Fruit fly (Drosophila melanogaster): ENCODE results near the gene Pkd2.

Gene Pkd2

dm6 chr2L:12363206-12363605, 34.9 kb upstream of the Pkd2 start:
- TF ChIP-seq Sox14 (GFP tag; optimal IDR thresholded peaks at IDR 0.05) (no peak), CG34406 (GFP tag; optimal IDR thresholded peaks at IDR 0.05) (no peak), Eip78C (GFP tag) (peak; percentile 41)

DNA sequence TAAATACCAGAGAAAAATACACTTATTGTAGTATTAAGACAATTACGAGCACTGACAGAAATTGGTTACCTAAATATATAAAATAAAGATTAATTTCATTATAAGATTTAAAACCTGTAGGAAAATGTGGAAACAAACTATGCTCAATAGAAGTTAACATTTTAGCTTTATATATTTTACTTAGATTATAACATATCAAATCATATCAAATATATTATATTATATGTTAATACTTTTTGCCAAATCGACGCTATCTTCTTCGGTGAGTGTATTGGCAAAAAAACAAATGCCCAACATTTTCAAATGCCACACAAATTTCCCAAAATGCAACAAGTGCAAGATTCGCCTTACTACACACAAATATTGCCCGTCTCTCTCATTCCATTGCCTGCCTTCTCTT, 34.0 kb upstream of the Pkd2 start:
- TF ChIP-seq fd85E (GFP tag; optimal IDR thresholded peaks at IDR 0.05) (no peak), CG15336 (GFP tag; IDR thresholded peaks at IDR 0.05) (peak; percentile 73), eg (GFP tag; IDR thresholded peaks at IDR 0.05) (peak; percentile 59; the same call in 2 of the 3 replicates), CG8632 (GFP tag; optimal IDR thresholded peaks at IDR 0.05) (no peak), CG8119 (GFP tag; IDR thresholded peaks at IDR 0.05) (peak; percentile 52; the same call in 2 of the 3 replicates), CG11902 (GFP tag; optimal IDR thresholded peaks at IDR 0.05) (no peak), dsx (GFP tag; optimal IDR thresholded peaks at IDR 0.05; ENCODE audit: poor library complexity, severe bottlenecking) (no peak), CG11294 (GFP tag; IDR thresholded peaks at IDR 0.05) (peak; percentile 43; the same call in 1 of the 2 replicates), pdm3 (GFP tag; optimal IDR thresholded peaks at IDR 0.05) (no peak), CG32006 (GFP tag; optimal IDR thresholded peaks at IDR 0.05) (peak; percentile 38), ss (GFP tag; optimal IDR thresholded peaks at IDR 0.05) (no peak), CG6808 (GFP tag; optimal IDR thresholded peaks at IDR 0.05) (no peak), Gug (GFP tag; IDR thresholded peaks at IDR 0.05) (0 out of 2 replicates have a peak, but pooled peaks have one; percentile 9), svp (GFP tag) (no peak)

DNA sequence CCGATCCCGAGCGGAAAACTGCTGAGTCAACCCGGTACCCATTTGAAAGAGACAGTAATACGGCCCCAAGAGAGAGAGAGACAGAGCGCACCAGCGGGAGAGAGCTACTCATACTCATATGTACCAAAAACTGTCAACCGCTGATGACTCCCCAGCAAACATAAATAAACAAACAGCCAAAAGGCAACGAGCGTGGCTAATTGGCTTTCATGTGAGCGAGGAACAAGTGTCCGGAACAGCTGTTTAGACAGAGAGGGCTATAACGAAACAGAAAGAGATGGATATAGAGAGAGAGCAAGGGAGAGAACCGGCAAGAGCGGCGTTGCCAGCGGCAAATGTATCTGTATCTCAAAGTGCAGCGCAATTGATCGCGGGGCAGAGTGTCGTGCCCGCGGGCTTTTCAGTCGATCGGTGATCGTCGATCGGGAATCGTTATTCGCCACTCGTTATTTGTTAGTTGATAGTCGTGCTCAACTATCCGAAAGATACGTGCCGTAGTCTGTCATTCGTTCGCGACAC, 32.1 kb upstream of the Pkd2 start:
- no peak for TF ChIP-seq dac (GFP tag; optimal IDR thresholded peaks at IDR 0.05)
- no peak for TF ChIP-seq CG11762 (GFP tag; optimal IDR thresholded peaks at IDR 0.05; ENCODE audit: insufficient read depth)
- TF ChIP-seq Sox102F (GFP tag; optimal IDR thresholded peaks at IDR 0.05) = peak; percentile 17
- TF ChIP-seq CG6276 (GFP tag; optimal IDR thresholded peaks at IDR 0.05) = peak; percentile 51
- no peak; the same call in 1 of the 2 replicates for TF ChIP-seq Gug (GFP tag; IDR thresholded peaks at IDR 0.05)
- TF ChIP-seq Eip75B (GFP tag; optimal IDR thresholded peaks at IDR 0.05) = no peak
- TF ChIP-seq CG8319 (GFP tag; optimal IDR thresholded peaks at IDR 0.05) = no peak
- TF ChIP-seq CG8119 (GFP tag; IDR thresholded peaks at IDR 0.05) = peak; percentile 47; the same call in 2 of the 3 replicates
- peak; percentile 0 for TF ChIP-seq CG10669 (GFP tag; optimal IDR thresholded peaks at IDR 0.05)
- TF ChIP-seq CG31627 (GFP tag; optimal IDR thresholded peaks at IDR 0.05) = no peak
- no peak for TF ChIP-seq Hr39 (GFP tag; optimal IDR thresholded peaks at IDR 0.05)
- TF ChIP-seq Eip78C (GFP tag) = peak; percentile 68
- no peak for TF ChIP-seq CG6854 (GFP tag; optimal IDR thresholded peaks at IDR 0.05)
- TF ChIP-seq vri (GFP tag; optimal IDR thresholded peaks at IDR 0.05) = peak; percentile 33
- TF ChIP-seq Sox15 (GFP tag; optimal IDR thresholded peaks at IDR 0.05) = no peak
- peak; percentile 33 for TF ChIP-seq CG16779 (tag; optimal IDR thresholded peaks at IDR 0.05)
- peak; percentile 7 for TF ChIP-seq CG6808 (GFP tag; optimal IDR thresholded peaks at IDR 0.05)
- TF ChIP-seq Lpt (GFP tag; optimal IDR thresholded peaks at IDR 0.05) = peak; percentile 43
- no peak for TF ChIP-seq Ets96B (tag; optimal IDR thresholded peaks at IDR 0.05)
- TF ChIP-seq spab (GFP tag; optimal IDR thresholded peaks at IDR 0.05) = no peak
- TF ChIP-seq CG6163 (GFP tag; IDR thresholded peaks at IDR 0.05) = peak; percentile 59; the same call in 1 of the 3 replicates
- TF ChIP-seq Hr4 (GFP tag; optimal IDR thresholded peaks at IDR 0.05) = no peak
- TF ChIP-seq CG15336 (GFP tag; IDR thresholded peaks at IDR 0.05) = peak; percentile 58; the same call in 1 of the 2 replicates
- peak; percentile 8 for TF ChIP-seq CG32006 (GFP tag; optimal IDR thresholded peaks at IDR 0.05)
- peak; percentile 97 for TF ChIP-seq fkh (GFP tag; optimal IDR thresholded peaks at IDR 0.05)
- peak; percentile 23 for TF ChIP-seq achi (GFP tag; optimal IDR thresholded peaks at IDR 0.05)
- TF ChIP-seq CG9139 (GFP tag; optimal IDR thresholded peaks at IDR 0.05) = peak; percentile 6
- peak; percentile 46 for TF ChIP-seq CG1621 (tag; optimal IDR thresholded peaks at IDR 0.05)
- TF ChIP-seq dsx (GFP tag; optimal IDR thresholded peaks at IDR 0.05; ENCODE audit: poor library complexity, severe bottlenecking) = no peak
- peak; percentile 34 for TF ChIP-seq CG8632 (GFP tag; optimal IDR thresholded peaks at IDR 0.05)
- no peak for TF ChIP-seq fd59A (GFP tag; optimal IDR thresholded peaks at IDR 0.05)
- no peak for TF ChIP-seq Sox14 (GFP tag; optimal IDR thresholded peaks at IDR 0.05)
- TF ChIP-seq eg (GFP tag; IDR thresholded peaks at IDR 0.05) = peak; percentile 67
- TF ChIP-seq ss (GFP tag; optimal IDR thresholded peaks at IDR 0.05) = peak; percentile 24 to 32
- peak; percentile 9 for TF ChIP-seq CG7368 (GFP tag; optimal IDR thresholded peaks at IDR 0.05)
- TF ChIP-seq OdsH (GFP tag; optimal IDR thresholded peaks at IDR 0.05) = no peak
- peak; percentile 27 for TF ChIP-seq net (GFP tag; optimal IDR thresholded peaks at IDR 0.05)
- TF ChIP-seq Eip93F (GFP tag; optimal IDR thresholded peaks at IDR 0.05) = no peak
- peak; percentile 9 for TF ChIP-seq topi (GFP tag; optimal IDR thresholded peaks at IDR 0.05)
